Worm (Caenorhabditis elegans) whole organism, dauer: ENCODE measurements around the gene srbc-68.
"Not testable (repeated sequence)": the region's sequence is repeated elsewhere in the genome, so short reads cannot be mapped to it uniquely, and the experiment has no call there.

Source experiments
- unc-62 ChIP-seq: sonication (generic microtip); optimal IDR thresholded peaks from 2 replicates; lab custom pipeline; 2017; ENCODE audit warnings: missing biosample characterization, missing genetic modification reagents, missing genetic modification characterization

The srbc-68 gene

ce11 chrV:3546517-3546916, at the start of gene srbc-68:
Gene srbc-68 (minus strand): TSS chrV:3546617.
- TF ChIP-seq unc-62: no peak

ce11 chrV:3594936-3595335, 48.5 kb upstream of the srbc-68 start, which contains the start of gene srh-213:
Gene srh-213 (minus strand): TSS chrV:3595036.
- TF ChIP-seq unc-62: no peak

ce11 chrV:3592099-3592498, 45.7 kb upstream of the srbc-68 start, which contains the start of gene T22F3.12:
Gene T22F3.12 (minus strand): TSS chrV:3592199.
- no peak for TF ChIP-seq unc-62

- TF ChIP-seq unc-62: no peak
Observed at ce11 chrV:3588223-3588622, 41.8 kb upstream of the srbc-68 start.

- TF ChIP-seq unc-62: no peak
Observed at ce11 chrV:3587633-3588032, 41.2 kb upstream of the srbc-68 start.

- no peak for TF ChIP-seq unc-62
Observed at ce11 chrV:3586014-3586689, 39.7 kb upstream of the srbc-68 start, which contains the start of the genes rpl-11.1 and T22F3.2. Gene rpl-11.1 (minus strand): TSS chrV:3586064. Gene T22F3.2 (plus strand): TSS chrV:3586639.

- no peak for TF ChIP-seq unc-62
Observed at ce11 chrV:3585011-3585410, 38.6 kb upstream of the srbc-68 start.

- TF ChIP-seq unc-62: no peak
Observed at ce11 chrV:3583622-3584021, 37.2 kb upstream of the srbc-68 start.

ce11 chrV:3582671-3583070, 36.3 kb upstream of the srbc-68 start:
- no peak for TF ChIP-seq unc-62

ce11 chrV:3582086-3582485, 35.7 kb upstream of the srbc-68 start:
- TF ChIP-seq unc-62: no peak

ce11 chrV:3581643-3582042, 35.2 kb upstream of the srbc-68 start:
- TF ChIP-seq unc-62: no peak

ce11 chrV:3581034-3581433, 34.6 kb upstream of the srbc-68 start:
- no peak for TF ChIP-seq unc-62

ce11 chrV:3580385-3580784, 34.0 kb upstream of the srbc-68 start:
- TF ChIP-seq unc-62: no peak

- no peak for TF ChIP-seq unc-62
Observed at ce11 chrV:3579795-3580194, 33.4 kb upstream of the srbc-68 start.

- no peak for TF ChIP-seq unc-62
Observed at ce11 chrV:3579248-3579647, 32.8 kb upstream of the srbc-68 start.

- no peak for TF ChIP-seq unc-62
Observed at ce11 chrV:3578813-3579212, 32.4 kb upstream of the srbc-68 start, which contains the start of gene pygl-1. Gene pygl-1 (plus strand): TSS chrV:3579023.

- no peak for TF ChIP-seq unc-62
Observed at ce11 chrV:3575759-3576158, 29.3 kb upstream of the srbc-68 start, which contains the start of gene grl-27. Gene grl-27 (minus strand): TSS chrV:3575859.

ce11 chrV:3572408-3572807, 26.0 kb upstream of the srbc-68 start, which contains the start of gene F40C5.1:
Gene F40C5.1 (plus strand): TSS chrV:3572708.
- TF ChIP-seq unc-62: not testable (repeated sequence)
